Fruit fly (Drosophila melanogaster): ENCODE data around the gene AsnRS.

AsnRS gene

DNA sequence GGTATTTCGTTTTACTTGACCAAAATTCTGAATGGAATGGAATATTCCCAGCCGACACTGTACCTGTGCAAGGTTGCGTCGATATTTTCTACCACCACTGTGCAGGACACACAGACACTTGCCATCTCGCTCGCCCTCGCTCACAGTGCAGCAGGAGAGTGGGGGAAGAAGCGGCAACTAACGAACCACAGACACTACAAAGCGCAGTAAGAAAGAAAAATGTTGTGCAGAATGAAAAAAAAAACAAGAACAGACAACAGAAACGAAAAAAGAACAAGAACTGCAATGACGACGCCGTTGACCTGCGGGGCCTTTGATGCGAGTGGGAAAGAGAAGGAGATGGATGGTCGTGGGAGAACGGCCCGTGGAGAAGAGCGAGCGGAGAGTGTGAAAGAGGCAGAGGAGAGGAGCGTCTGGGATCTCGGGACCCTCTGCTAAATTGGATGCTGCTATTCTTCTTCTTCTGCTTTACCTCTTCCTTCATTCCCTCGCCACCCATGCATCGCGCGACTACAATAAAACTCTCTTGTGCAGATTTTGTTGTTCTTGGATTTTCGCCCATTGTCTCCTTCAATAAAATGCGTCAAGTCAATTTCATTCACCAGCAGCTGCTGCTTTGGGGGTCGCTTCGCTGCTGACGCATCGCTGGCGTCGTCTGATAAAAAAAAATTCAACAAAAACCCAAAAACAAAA, 29.7 kb upstream of the AsnRS start:
- no peak for TF ChIP-seq ey (GFP tag; optimal IDR thresholded peaks at IDR 0.05)
- TF ChIP-seq rgr (GFP tag; optimal IDR thresholded peaks at IDR 0.05): peak; percentile 29
- TF ChIP-seq psq (GFP tag; optimal IDR thresholded peaks at IDR 0.05): peak; percentile 99
- TF ChIP-seq tai (GFP tag; optimal IDR thresholded peaks at IDR 0.05): no peak
- TF ChIP-seq h (GFP tag; optimal IDR thresholded peaks at IDR 0.05): peak; percentile 13
- TF ChIP-seq woc (GFP tag; optimal IDR thresholded peaks at IDR 0.05): peak; percentile 35
- TF ChIP-seq jim (GFP tag; optimal IDR thresholded peaks at IDR 0.05): peak; percentile 94
- TF ChIP-seq OdsH (GFP tag; optimal IDR thresholded peaks at IDR 0.05): peak; percentile 10
- TF ChIP-seq dsf (GFP tag; optimal IDR thresholded peaks at IDR 0.05; ENCODE audit: borderline replicate concordance): no peak
- no peak for TF ChIP-seq Dfd (GFP tag; optimal IDR thresholded peaks at IDR 0.05)
- TF ChIP-seq Hnf4 (GFP tag; optimal IDR thresholded peaks at IDR 0.05): peak; percentile 29
- TF ChIP-seq Dif (GFP tag; optimal IDR thresholded peaks at IDR 0.05; ENCODE audit: partially characterized antibody): peak; percentile 55
- peak; percentile 84 for TF ChIP-seq CrebA (GFP tag; optimal IDR thresholded peaks at IDR 0.05; ENCODE audit: borderline replicate concordance)
- TF ChIP-seq brk (GFP tag; optimal IDR thresholded peaks at IDR 0.05): peak; percentile 53
- no peak for TF ChIP-seq N (GFP tag; optimal IDR thresholded peaks at IDR 0.05)
- TF ChIP-seq Jra (GFP tag; optimal IDR thresholded peaks at IDR 0.05): peak; percentile 43
- TF ChIP-seq Hr78 (GFP tag; optimal IDR thresholded peaks at IDR 0.05): no peak
- peak; percentile 87 for TF ChIP-seq Rel (GFP tag; optimal IDR thresholded peaks at IDR 0.05)
- TF ChIP-seq Rel (tag; optimal IDR thresholded peaks at IDR 0.05): no peak
- TF ChIP-seq Sp1 (GFP tag; optimal IDR thresholded peaks at IDR 0.05): peak; percentile 73
- peak; percentile 82 for TF ChIP-seq fru (GFP tag; optimal IDR thresholded peaks at IDR 0.05)
- no peak for TF ChIP-seq foxo (GFP tag; optimal IDR thresholded peaks at IDR 0.05)
- TF ChIP-seq Hr83 (GFP tag; optimal IDR thresholded peaks at IDR 0.05; ENCODE audit: poor library complexity, severe bottlenecking): peak; percentile 14
- TF ChIP-seq sage (GFP tag; optimal IDR thresholded peaks at IDR 0.05): peak; percentile 3
- no peak for TF ChIP-seq lola (GFP tag; optimal IDR thresholded peaks at IDR 0.05)
- peak; percentile 2 for TF ChIP-seq HLH106 (tag; optimal IDR thresholded peaks at IDR 0.05)
- peak; percentile 56 for TF ChIP-seq br (GFP tag; optimal IDR thresholded peaks at IDR 0.05)
- peak; percentile 33 to 47 for TF ChIP-seq dl (GFP tag; optimal IDR thresholded peaks at IDR 0.05; ENCODE audit: insufficient read depth in 1 of 2, partially characterized antibody in 2 of 2)
- peak; percentile 36 for TF ChIP-seq CG32264 (GFP tag; optimal IDR thresholded peaks at IDR 0.05)

DNA sequence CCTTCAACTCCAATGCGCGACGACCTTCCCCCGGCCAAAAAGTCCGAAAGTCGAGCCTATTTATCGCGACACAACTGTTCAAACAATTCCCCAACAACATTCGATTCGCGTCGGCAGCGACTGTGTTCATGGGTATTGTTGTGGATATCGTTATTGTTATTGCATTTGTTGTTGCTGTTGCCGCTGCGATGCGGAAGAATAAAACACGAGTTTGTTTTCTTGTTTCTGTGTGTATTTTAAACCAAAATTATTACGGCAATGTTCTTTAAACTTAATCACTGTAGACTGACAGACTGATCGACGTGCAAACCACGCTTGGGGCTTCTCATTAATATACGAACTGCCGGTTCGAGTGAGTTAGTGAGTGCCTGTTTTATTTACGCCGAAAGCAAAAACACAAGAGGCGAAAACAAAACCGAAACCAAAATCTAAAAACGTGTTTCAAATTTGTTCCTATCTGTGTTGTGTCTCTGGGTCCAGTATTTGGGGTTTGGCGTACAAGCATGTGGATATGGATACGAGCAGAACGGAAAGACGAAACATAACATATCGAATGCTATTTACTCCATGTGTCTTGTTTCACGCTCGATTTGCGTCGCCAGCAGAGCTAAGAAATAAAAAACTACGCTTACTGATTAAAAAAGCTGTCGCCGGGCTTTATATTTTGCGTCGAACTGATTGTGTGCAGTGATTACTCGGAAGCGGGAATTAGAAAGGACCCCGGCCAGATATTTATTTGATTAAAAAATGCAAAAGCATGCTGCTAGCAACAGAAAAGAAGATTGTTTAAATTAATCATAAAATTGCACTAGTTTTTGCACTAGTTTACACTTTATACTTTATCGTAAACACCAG, 28.0 kb upstream of the AsnRS start:
- TF ChIP-seq Vsx2 (GFP tag; optimal IDR thresholded peaks at IDR 0.05; ENCODE audit: partially characterized antibody) (no peak), foxo (GFP tag; optimal IDR thresholded peaks at IDR 0.05) (peak in 1 of 2 experiments; percentile 24), ey (GFP tag; optimal IDR thresholded peaks at IDR 0.05) (peak; percentile 15), CG9705 (GFP tag; optimal IDR thresholded peaks at IDR 0.05) (no peak), usp (GFP tag; optimal IDR thresholded peaks at IDR 0.05) (no peak), Hr78 (GFP tag; optimal IDR thresholded peaks at IDR 0.05) (no peak), Sp1 (GFP tag; optimal IDR thresholded peaks at IDR 0.05) (no peak), rgr (GFP tag; optimal IDR thresholded peaks at IDR 0.05) (no peak), dmrt93B (GFP tag; optimal IDR thresholded peaks at IDR 0.05) (no peak), woc (GFP tag; optimal IDR thresholded peaks at IDR 0.05) (no peak), OdsH (GFP tag; optimal IDR thresholded peaks at IDR 0.05) (no peak), Myc (optimal IDR thresholded peaks at IDR 0.05) (no peak), fru (GFP tag; optimal IDR thresholded peaks at IDR 0.05) (peak; percentile 11), N (GFP tag; optimal IDR thresholded peaks at IDR 0.05) (no peak), GATAd (GFP tag; optimal IDR thresholded peaks at IDR 0.05) (no peak), CG32264 (GFP tag; optimal IDR thresholded peaks at IDR 0.05) (no peak), sage (GFP tag; optimal IDR thresholded peaks at IDR 0.05) (no peak), brk (GFP tag; optimal IDR thresholded peaks at IDR 0.05) (no peak), Mio (GFP tag; optimal IDR thresholded peaks at IDR 0.05) (no peak), pan (optimal IDR thresholded peaks at IDR 0.05) (no peak), Jra (GFP tag; optimal IDR thresholded peaks at IDR 0.05) (no peak), dl (GFP tag; optimal IDR thresholded peaks at IDR 0.05; ENCODE audit: insufficient read depth in 1 of 2, partially characterized antibody in 2 of 2) (no peak), tai (GFP tag; optimal IDR thresholded peaks at IDR 0.05) (no peak), Dfd (GFP tag; optimal IDR thresholded peaks at IDR 0.05) (peak; percentile 87)

All from whole organism, wandering third instar larva.